Fruit fly (Drosophila melanogaster) whole organism, wandering third instar larva: ENCODE data around the gene CAH7.

ENCODE experiments used
- Abd-B ChIP-seq: fragments of >200 bp; optimal IDR thresholded peaks from 2 replicates; lab custom pipeline; 2017; ENCODE audit warnings: missing biosample characterization, missing genetic modification characterization
- CG32264 ChIP-seq: fragments of 200-800 bp; sonication (Bioruptor generic); optimal IDR thresholded peaks from 2 replicates; lab custom pipeline; 2016; ENCODE audit warnings: missing biosample characterization, missing genetic modification characterization
- CG9705 ChIP-seq: fragments of 200-800 bp; sonication (Bioruptor generic); optimal IDR thresholded peaks from 2 replicates; lab custom pipeline; 2018; ENCODE audit warnings: missing biosample characterization, mild to moderate bottlenecking, missing genetic modification characterization
- CrebA ChIP-seq: fragments of 200-800 bp; sonication (Bioruptor generic); optimal IDR thresholded peaks from 2 replicates; lab custom pipeline; 2016; ENCODE audit warnings: missing biosample characterization, mild to moderate bottlenecking, missing genetic modification characterization, borderline replicate concordance
- Dfd ChIP-seq: fragments of >200 bp; optimal IDR thresholded peaks from 2 replicates; lab custom pipeline; 2017; ENCODE audit warnings: missing biosample characterization, missing genetic modification characterization
- Dif ChIP-seq: fragments of 200-275, 200-300 bp; sonication (Bioruptor generic); optimal IDR thresholded peaks from 2 replicates; lab custom pipeline; 2018; ENCODE audit warnings: missing biosample characterization, missing genetic modification characterization; ENCODE audit not compliant: partially characterized antibody
- GATAd ChIP-seq: sonication (Bioruptor generic); optimal IDR thresholded peaks from 2 replicates; lab custom pipeline; 2016; ENCODE audit warnings: missing biosample characterization, missing genetic modification characterization
- HLH106 ChIP-seq: fragments of 200-800 bp; optimal IDR thresholded peaks from 3 replicates; lab custom pipeline; 2019; ENCODE audit warnings: missing biosample characterization, mild to moderate bottlenecking, missing genetic modification characterization, moderate library complexity
- Hnf4 ChIP-seq: fragments of 200-800 bp; sonication (Bioruptor generic); optimal IDR thresholded peaks from 2 replicates; lab custom pipeline; 2016; ENCODE audit warnings: missing biosample characterization, mild to moderate bottlenecking, missing genetic modification characterization
- Hr78 ChIP-seq: fragments of >200 bp; optimal IDR thresholded peaks from 2 replicates; lab custom pipeline; 2017; ENCODE audit warnings: missing biosample characterization, missing genetic modification characterization
- Hr83 ChIP-seq: fragments of 200-300 bp; sonication (Bioruptor generic); optimal IDR thresholded peaks from 2 replicates; lab custom pipeline; 2016; ENCODE audit warnings: missing biosample characterization, mild to moderate bottlenecking, missing genetic modification characterization, moderate library complexity; ENCODE audit not compliant: poor library complexity, severe bottlenecking
- Jra ChIP-seq: sonication (Bioruptor generic); optimal IDR thresholded peaks from 2 replicates; lab custom pipeline; 2016; ENCODE audit warnings: missing biosample characterization, missing genetic modification characterization
- Mio ChIP-seq: sonication (Bioruptor generic); optimal IDR thresholded peaks from 2 replicates; lab custom pipeline; 2016; ENCODE audit warnings: missing biosample characterization, missing genetic modification characterization
- Myc ChIP-seq: fragments of >200 bp; optimal IDR thresholded peaks from 2 replicates; lab custom pipeline; 2017
- N ChIP-seq: fragments of >200 bp; optimal IDR thresholded peaks from 2 replicates; lab custom pipeline; 2018; ENCODE audit warnings: missing biosample characterization, missing external identifiers, missing genetic modification characterization
- OdsH ChIP-seq: fragments of 200-800 bp; sonication (Bioruptor generic); optimal IDR thresholded peaks from 2 replicates; lab custom pipeline; 2016; ENCODE audit warnings: missing biosample characterization, mild to moderate bottlenecking, missing genetic modification characterization
- Rel ChIP-seq, 2 experiments: fragments of 200-800 bp; sonication (Bioruptor generic) in 1 of 2; optimal IDR thresholded peaks; 2 replicates in 1 of 2; 3 replicates in 1 of 2; lab custom pipeline; 2016 to 2019; ENCODE audit warnings: mild to moderate bottlenecking in 2 of 2, missing biosample characterization in 2 of 2, missing genetic modification characterization in 2 of 2, moderate library complexity in 1 of 2
- Sp1 ChIP-seq: fragments of 200-800 bp; sonication (Bioruptor generic); optimal IDR thresholded peaks from 3 replicates; lab custom pipeline; 2019; ENCODE audit warnings: missing biosample characterization, mild to moderate bottlenecking, missing genetic modification characterization, moderate library complexity
- Vsx2 ChIP-seq: fragments of 200-300, 225-300 bp; sonication (Bioruptor generic); optimal IDR thresholded peaks from 2 replicates; lab custom pipeline; 2018; ENCODE audit warnings: missing biosample characterization, missing genetic modification characterization; ENCODE audit not compliant: partially characterized antibody
- br ChIP-seq: fragments of 200-800 bp; sonication (Bioruptor generic); optimal IDR thresholded peaks from 2 replicates; lab custom pipeline; 2016; ENCODE audit warnings: missing biosample characterization, missing genetic modification characterization
- brk ChIP-seq: fragments of 200-800 bp; sonication (Bioruptor generic); optimal IDR thresholded peaks from 2 replicates; lab custom pipeline; 2016; ENCODE audit warnings: missing biosample characterization, mild to moderate bottlenecking, missing genetic modification characterization
- dl ChIP-seq, 2 experiments: fragments of 175-275, 200-275 bp in 1 of 2; fragments of 200-275 bp in 1 of 2; sonication (Bioruptor generic); optimal IDR thresholded peaks; lab custom pipeline; 2018; ENCODE audit warnings: mild to moderate bottlenecking in 2 of 2, missing biosample characterization in 2 of 2, missing genetic modification characterization in 2 of 2, moderate library complexity in 2 of 2; ENCODE audit not compliant: partially characterized antibody in 2 of 2, insufficient read depth in 1 of 2
- dmrt93B ChIP-seq: fragments of 200-800 bp; sonication (Bioruptor generic); optimal IDR thresholded peaks from 2 replicates; lab custom pipeline; 2018; ENCODE audit warnings: missing biosample characterization, mild to moderate bottlenecking, missing genetic modification characterization
- dsf ChIP-seq: sonication (Bioruptor generic); optimal IDR thresholded peaks from 2 replicates; lab custom pipeline; 2016; ENCODE audit warnings: missing biosample characterization, missing genetic modification characterization, borderline replicate concordance
- ey ChIP-seq: fragments of 200-800 bp; sonication (Bioruptor generic); optimal IDR thresholded peaks from 2 replicates; lab custom pipeline; 2016; ENCODE audit warnings: missing biosample characterization, missing genetic modification characterization
- foxo ChIP-seq, 2 experiments: fragments of 200-800 bp; sonication (Bioruptor generic); optimal IDR thresholded peaks; 2 replicates in 1 of 2; 3 replicates in 1 of 2; lab custom pipeline; 2016 to 2017; ENCODE audit warnings: missing biosample characterization in 2 of 2, missing genetic modification characterization in 2 of 2
- fru ChIP-seq: fragments of 200-800 bp; sonication (Bioruptor generic); optimal IDR thresholded peaks from 3 replicates; lab custom pipeline; 2016; ENCODE audit warnings: missing biosample characterization, mild to moderate bottlenecking, missing genetic modification characterization
- h ChIP-seq: fragments of 200-800 bp; sonication (Bioruptor generic); optimal IDR thresholded peaks from 3 replicates; lab custom pipeline; 2016; ENCODE audit warnings: missing biosample characterization, mild to moderate bottlenecking, missing genetic modification characterization
- jim ChIP-seq: fragments of 175-275, 200-325 bp; sonication (Bioruptor generic); optimal IDR thresholded peaks from 2 replicates; lab custom pipeline; 2016; ENCODE audit warnings: missing biosample characterization, mild to moderate bottlenecking, missing genetic modification characterization
- lola ChIP-seq: fragments of >200 bp; optimal IDR thresholded peaks from 2 replicates; lab custom pipeline; 2017; ENCODE audit warnings: missing biosample characterization, missing genetic modification characterization
- pan ChIP-seq: fragments of >200 bp; optimal IDR thresholded peaks from 2 replicates; lab custom pipeline; 2017
- psq ChIP-seq: fragments of 200-800 bp; sonication (Bioruptor generic); optimal IDR thresholded peaks from 3 replicates; lab custom pipeline; 2017; ENCODE audit warnings: missing biosample characterization, mild to moderate bottlenecking, missing genetic modification characterization, moderate library complexity
- rgr ChIP-seq: fragments of 200-800 bp; sonication (Bioruptor generic); optimal IDR thresholded peaks from 3 replicates; lab custom pipeline; 2016; ENCODE audit warnings: missing biosample characterization, mild to moderate bottlenecking, missing genetic modification characterization
- sage ChIP-seq: fragments of 200-800 bp; sonication (Bioruptor generic); optimal IDR thresholded peaks from 2 replicates; lab custom pipeline; 2016; ENCODE audit warnings: missing biosample characterization, mild to moderate bottlenecking, missing genetic modification characterization
- sv ChIP-seq: fragments of 200-800 bp; sonication (Bioruptor generic); optimal IDR thresholded peaks from 3 replicates; lab custom pipeline; 2016; ENCODE audit warnings: missing biosample characterization, missing genetic modification characterization
- tai ChIP-seq: sonication (Bioruptor generic); optimal IDR thresholded peaks from 2 replicates; lab custom pipeline; 2016; ENCODE audit warnings: missing biosample characterization, missing genetic modification characterization
- usp ChIP-seq: fragments of >200 bp; optimal IDR thresholded peaks from 2 replicates; lab custom pipeline; 2017; ENCODE audit warnings: missing biosample characterization, missing genetic modification characterization
- woc ChIP-seq: sonication (Bioruptor generic); optimal IDR thresholded peaks from 2 replicates; lab custom pipeline; 2016; ENCODE audit warnings: missing biosample characterization, mild to moderate bottlenecking, missing genetic modification characterization

CAH7 gene

dm6 chr3R:10086222-10086621 is 25.8 kb upstream of the CAH7 start:
- no peak for TF ChIP-seq lola
- TF ChIP-seq Hr78 (GFP tag; lab: Kevin White, UChicago) = no peak
- TF ChIP-seq Rel (GFP tag; optimal IDR thresholded peaks at IDR 0.05; lab: Kevin White, UChicago) = no peak
- TF ChIP-seq Rel (tag; optimal IDR thresholded peaks at IDR 0.05; lab: Kevin White, UChicago) = no peak
- no peak for TF ChIP-seq GATAd (GFP tag; lab: Kevin White, UChicago)
- no peak for TF ChIP-seq rgr (GFP tag; lab: Kevin White, UChicago)

- TF ChIP-seq dl (GFP tag; optimal IDR thresholded peaks at IDR 0.05; lab: Kevin White, UChicago; ENCODE audit: insufficient read depth in 1 of 2, partially characterized antibody in 2 of 2) (no peak), sv (GFP tag; lab: Kevin White, UChicago) (no peak), tai (GFP tag; lab: Kevin White, UChicago) (peak; percentile 18), Hnf4 (GFP tag; lab: Kevin White, UChicago) (no peak), Myc (lab: Kevin White, UChicago) (no peak), dmrt93B (GFP tag; lab: Kevin White, UChicago) (no peak), foxo (GFP tag; optimal IDR thresholded peaks at IDR 0.05; lab: Kevin White, UChicago) (no peak)
Measured at dm6 chr3R:10086683-10087082, 25.4 kb upstream of the CAH7 start.

dm6 chr3R:10087206-10087927 is 24.7 kb upstream of the CAH7 start:
- TF ChIP-seq Vsx2 = peak; percentile 79
- peak; percentile 53 for TF ChIP-seq sage (GFP tag; lab: Kevin White, UChicago)
- no peak for TF ChIP-seq pan (lab: Kevin White, UChicago)
- peak; percentile 94 for TF ChIP-seq br (GFP tag; lab: Kevin White, UChicago)
- TF ChIP-seq lola = peak; percentile 47
- TF ChIP-seq Dif (GFP tag; lab: Kevin White, UChicago) = peak; percentile 94
- TF ChIP-seq ey (GFP tag; lab: Kevin White, UChicago) = peak; percentile 95
- peak; percentile 95 for TF ChIP-seq h (GFP tag; lab: Kevin White, UChicago)
- no peak for TF ChIP-seq Hr78 (GFP tag; lab: Kevin White, UChicago)
- peak; percentile 92 for TF ChIP-seq woc (GFP tag; lab: Kevin White, UChicago)
- TF ChIP-seq CG32264 (GFP tag; lab: Kevin White, UChicago) = peak; percentile 54
- TF ChIP-seq N (GFP tag; lab: Kevin White, UChicago) = peak; percentile 25
- peak; percentile 8 for TF ChIP-seq Abd-B (GFP tag; lab: Kevin White, UChicago)
- peak; percentile 81 for TF ChIP-seq Jra (GFP tag; lab: Kevin White, UChicago)
- peak; percentile 84 for TF ChIP-seq Sp1 (GFP tag; lab: Kevin White, UChicago)
- peak; percentile 92 for TF ChIP-seq Hnf4 (GFP tag; lab: Kevin White, UChicago)
- peak; percentile 93 for TF ChIP-seq fru (GFP tag; lab: Kevin White, UChicago)
- peak; percentile 44 for TF ChIP-seq brk (GFP tag; lab: Kevin White, UChicago)
- TF ChIP-seq sv (GFP tag; lab: Kevin White, UChicago) = peak; percentile 62
- no peak for TF ChIP-seq Myc (lab: Kevin White, UChicago)
- peak; percentile 42 for TF ChIP-seq CrebA
- peak; percentile 94 for TF ChIP-seq OdsH
- TF ChIP-seq Mio = peak; percentile 69
- TF ChIP-seq psq (GFP tag; lab: Kevin White, UChicago) = peak; percentile 99
- no peak for TF ChIP-seq GATAd (GFP tag; lab: Kevin White, UChicago)
- TF ChIP-seq dl (GFP tag; optimal IDR thresholded peaks at IDR 0.05; lab: Kevin White, UChicago; ENCODE audit: insufficient read depth in 1 of 2, partially characterized antibody in 2 of 2) = peak; percentile 81 to 84
- TF ChIP-seq HLH106 (tag; lab: Kevin White, UChicago) = peak; percentile 84
- TF ChIP-seq jim = peak; percentile 17
- peak; percentile 24 for TF ChIP-seq Rel (GFP tag; optimal IDR thresholded peaks at IDR 0.05; lab: Kevin White, UChicago)
- peak; percentile 51 for TF ChIP-seq Rel (tag; optimal IDR thresholded peaks at IDR 0.05; lab: Kevin White, UChicago)
- peak; percentile 52 to 96 for TF ChIP-seq foxo (GFP tag; optimal IDR thresholded peaks at IDR 0.05; lab: Kevin White, UChicago)
- peak; percentile 92 for TF ChIP-seq tai (GFP tag; lab: Kevin White, UChicago)
- TF ChIP-seq CG9705 (GFP tag; lab: Kevin White, UChicago) = peak; percentile 33
- TF ChIP-seq dmrt93B (GFP tag; lab: Kevin White, UChicago) = peak; percentile 69
- no peak for TF ChIP-seq Dfd
- peak; percentile 39 for TF ChIP-seq dsf (GFP tag; lab: Kevin White, UChicago)
- TF ChIP-seq usp (GFP tag; lab: Kevin White, UChicago) = no peak
- TF ChIP-seq Hr83 (GFP tag; lab: Kevin White, UChicago) = peak; percentile 77
- TF ChIP-seq rgr (GFP tag; lab: Kevin White, UChicago) = peak; percentile 94
